Fruit fly (Drosophila melanogaster) Kc167 (cell line): ENCODE data around the gene Nxf3.
A peak's percentile ranks its signal among the peaks of the same experiment; 100 is the strongest.

ENCODE experiments used
- Myc ChIP-seq: fragments of >200 bp; optimal IDR thresholded peaks from 2 replicates; lab custom pipeline; 2017; ENCODE audit warnings: missing external identifiers
- Sin3A ChIP-seq: fragments of >200 bp; optimal IDR thresholded peaks from 2 replicates; lab custom pipeline; 2018; ENCODE audit warnings: missing external identifiers
- h ChIP-seq: fragments of >200 bp; optimal IDR thresholded peaks from 3 replicates; lab custom pipeline; 2018; ENCODE audit warnings: missing external identifiers
- insv ChIP-seq: fragments of >200 bp; optimal IDR thresholded peaks from 3 replicates; lab custom pipeline; 2018; ENCODE audit warnings: missing external identifiers
- psq ChIP-seq: fragments of >200 bp; optimal IDR thresholded peaks from 2 replicates; lab custom pipeline; 2017; ENCODE audit warnings: missing external identifiers
- ttk ChIP-seq: sonication (Bioruptor generic); optimal IDR thresholded peaks from 2 replicates; lab custom pipeline; 2017; ENCODE audit warnings: missing external identifiers

Nxf3 gene

dm6 chr3L:14001658-14002523, 36.9 kb downstream of the Nxf3 start, which contains the start of the genes Nprl3 and upSET:
TSS of gene Nprl3 (minus strand) at chr3L:14001880.
TSS of gene upSET (plus strand) at chr3L:14002127.
- peak; percentile 48 for TF ChIP-seq psq (lab: Kevin White, UChicago)
- TF ChIP-seq Myc (lab: Kevin White, UChicago), result no peak

- TF ChIP-seq psq (lab: Kevin White, UChicago), result peak; percentile 98
- no peak for TF ChIP-seq Sin3A (lab: Kevin White, UChicago)
- no peak for TF ChIP-seq insv (lab: Kevin White, UChicago)
These were observed 37.6 kb downstream of the Nxf3 start for dm6 chr3L:14002524-14003135.

- TF ChIP-seq psq (lab: Kevin White, UChicago) (peak; percentile 59), ttk (lab: Kevin White, UChicago) (no peak)
These were observed 38.5 kb downstream of the Nxf3 start for dm6 chr3L:14003297-14004040.

- no peak for TF ChIP-seq Myc (lab: Kevin White, UChicago)
- TF ChIP-seq ttk (lab: Kevin White, UChicago), result no peak
- no peak for TF ChIP-seq Sin3A (lab: Kevin White, UChicago)
- TF ChIP-seq psq (lab: Kevin White, UChicago), result peak; percentile 97
- no peak for TF ChIP-seq insv (lab: Kevin White, UChicago)
These were observed 39.0 kb downstream of the Nxf3 start for dm6 chr3L:14004041-14004407.

- TF ChIP-seq psq (lab: Kevin White, UChicago) (peak; percentile 44), insv (lab: Kevin White, UChicago) (no peak), Sin3A (lab: Kevin White, UChicago) (no peak), Myc (lab: Kevin White, UChicago) (no peak)
These were observed 40.0 kb downstream of the Nxf3 start for dm6 chr3L:14004963-14005458.

dm6 chr3L:14005627-14006287, 40.8 kb downstream of the Nxf3 start:
- no peak for TF ChIP-seq ttk (lab: Kevin White, UChicago)
- TF ChIP-seq insv (lab: Kevin White, UChicago), result no peak
- TF ChIP-seq Myc (lab: Kevin White, UChicago), result no peak
- no peak for TF ChIP-seq h (lab: Kevin White, UChicago)
- TF ChIP-seq psq (lab: Kevin White, UChicago), result no peak
- TF ChIP-seq Sin3A (lab: Kevin White, UChicago), result no peak

dm6 chr3L:14006704-14007126, 41.7 kb downstream of the Nxf3 start:
- TF ChIP-seq psq (lab: Kevin White, UChicago) (no peak), Myc (lab: Kevin White, UChicago) (no peak), ttk (lab: Kevin White, UChicago) (no peak), insv (lab: Kevin White, UChicago) (no peak), Sin3A (lab: Kevin White, UChicago) (no peak), h (lab: Kevin White, UChicago) (no peak)
